Fruit fly (Drosophila melanogaster): ENCODE data around the gene CG10969.

CG10969 gene

dm6 chr3L:12803159-12804034 lies 22.5 kb upstream of the CG10969 start (continued):
- no peak for TF ChIP-seq CG4282 (GFP tag; optimal IDR thresholded peaks at IDR 0.05)
- peak; percentile 64 for TF ChIP-seq CG30403 (GFP tag; optimal IDR thresholded peaks at IDR 0.05)
- no peak for TF ChIP-seq Hr78 (GFP tag; optimal IDR thresholded peaks at IDR 0.05)
- TF ChIP-seq CG15696 (tag; optimal IDR thresholded peaks at IDR 0.05), result no peak
- TF ChIP-seq CG9215 (GFP tag; IDR thresholded peaks at IDR 0.05), result no peak; the same call in 1 of the 2 replicates
- TF ChIP-seq CG12744 (GFP tag; optimal IDR thresholded peaks at IDR 0.05), result peak; percentile 58
- TF ChIP-seq cas (GFP tag; IDR thresholded peaks at IDR 0.05), result no peak
- peak; percentile 45 for TF ChIP-seq bab2 (GFP tag; optimal IDR thresholded peaks at IDR 0.05)
- no peak for TF ChIP-seq CG3163 (GFP tag; optimal IDR thresholded peaks at IDR 0.05)
- TF ChIP-seq ro (GFP tag; IDR thresholded peaks at IDR 0.05), result no peak
- peak; percentile 41 for TF ChIP-seq Asciz (GFP tag; optimal IDR thresholded peaks at IDR 0.05)
- TF ChIP-seq pfk (GFP tag; optimal IDR thresholded peaks at IDR 0.05), result no peak
- peak; percentile 56 for TF ChIP-seq al (GFP tag; IDR thresholded peaks at IDR 0.05)
- no peak for TF ChIP-seq CG2116 (GFP tag; optimal IDR thresholded peaks at IDR 0.05)
- TF ChIP-seq Hr3 (GFP tag; optimal IDR thresholded peaks at IDR 0.05), result peak; percentile 16
- TF ChIP-seq NK7.1 (GFP tag; optimal IDR thresholded peaks at IDR 0.05), result no peak
- no peak for TF ChIP-seq zf30C (GFP tag; optimal IDR thresholded peaks at IDR 0.05)
- peak; percentile 16 for TF ChIP-seq CG10274 (GFP tag; optimal IDR thresholded peaks at IDR 0.05)
- no peak for TF ChIP-seq Tbp (GFP tag; optimal IDR thresholded peaks at IDR 0.05)
- 0 out of 2 replicates have a peak, but pooled peaks have one; percentile 16 for TF ChIP-seq wdn (GFP tag; IDR thresholded peaks at IDR 0.05)
- TF ChIP-seq crp (GFP tag; optimal IDR thresholded peaks at IDR 0.05), result no peak
- TF ChIP-seq vfl (GFP tag; optimal IDR thresholded peaks at IDR 0.05), result no peak
- TF ChIP-seq CG7987 (GFP tag; optimal IDR thresholded peaks at IDR 0.05), result no peak
- no peak for TF ChIP-seq CG4328 (GFP tag; optimal IDR thresholded peaks at IDR 0.05)
- TF ChIP-seq sim (GFP tag; IDR thresholded peaks at IDR 0.05), result no peak
- peak; percentile 32 for TF ChIP-seq CG16863 (GFP tag; optimal IDR thresholded peaks at IDR 0.05)
- peak; percentile 12; the same call in 1 of the 3 replicates for TF ChIP-seq CG14050 (GFP tag; IDR thresholded peaks at IDR 0.05)
- TF ChIP-seq CG17912 (GFP tag; optimal IDR thresholded peaks at IDR 0.05), result no peak
- TF ChIP-seq ems (GFP tag; optimal IDR thresholded peaks at IDR 0.05), result peak; percentile 28
- no peak for TF ChIP-seq CG33557 (GFP tag; optimal IDR thresholded peaks at IDR 0.05)
- peak; percentile 25 for TF ChIP-seq Six4 (GFP tag; optimal IDR thresholded peaks at IDR 0.05)
- no peak for TF ChIP-seq CG8765 (GFP tag; IDR thresholded peaks at IDR 0.05)
- TF ChIP-seq CG3838 (GFP tag; optimal IDR thresholded peaks at IDR 0.05), result no peak
- TF ChIP-seq CG1832 (GFP tag; optimal IDR thresholded peaks at IDR 0.05), result no peak
- peak; percentile 14 for TF ChIP-seq CG15011 (GFP tag; optimal IDR thresholded peaks at IDR 0.05)
- no peak for TF ChIP-seq CG31365 (tag; optimal IDR thresholded peaks at IDR 0.05)
- no peak for TF ChIP-seq hth (optimal IDR thresholded peaks at IDR 0.05)
- no peak for TF ChIP-seq Dref (GFP tag; IDR thresholded peaks at IDR 0.05)
- TF ChIP-seq D19B (GFP tag; optimal IDR thresholded peaks at IDR 0.05), result peak; percentile 32
- no peak for TF ChIP-seq H2.0 (GFP tag; IDR thresholded peaks at IDR 0.05)
- TF ChIP-seq her (GFP tag; optimal IDR thresholded peaks at IDR 0.05), result peak; percentile 6
- no peak for TF ChIP-seq sqz (GFP tag; optimal IDR thresholded peaks at IDR 0.05)
- TF ChIP-seq CG13424 (tag; optimal IDR thresholded peaks at IDR 0.05), result peak; percentile 19
- TF ChIP-seq ttk (GFP tag; IDR thresholded peaks at IDR 0.05), result no peak
- TF ChIP-seq chn (GFP tag; optimal IDR thresholded peaks at IDR 0.05), result no peak
- peak; percentile 32 for TF ChIP-seq Hand (GFP tag; optimal IDR thresholded peaks at IDR 0.05)
- TF ChIP-seq CG15269 (tag; optimal IDR thresholded peaks at IDR 0.05), result peak; percentile 57
- peak; percentile 47 for TF ChIP-seq phol (tag; optimal IDR thresholded peaks at IDR 0.05)
- TF ChIP-seq prd (optimal IDR thresholded peaks at IDR 0.05), result no peak
- TF ChIP-seq prd (GFP tag; IDR thresholded peaks at IDR 0.05), result no peak
